Worm (Caenorhabditis elegans) whole organism, midembryonic: Measurements from ENCODE around the gene dagl-2.

ENCODE experiments used
- T22C8.4 ChIP-seq: fragments of 200-800 bp; sonication (Bioruptor generic); IDR thresholded peaks from 2 replicates; pipeline ENCODE4 v1.3.6; 2022; ENCODE audit warnings: missing genetic modification characterization, missing compliant biosample characterization
- flt-1 ChIP-seq: fragments of 200-800 bp; sonication (Bioruptor generic); IDR thresholded peaks from 2 replicates; pipeline ENCODE4 v1.3.6; 2022; ENCODE audit warnings: missing genetic modification characterization, missing compliant biosample characterization
- ztf-23 ChIP-seq: fragments of 200-800 bp; sonication (Bioruptor generic); IDR thresholded peaks from 2 replicates; pipeline ENCODE4 v1.3.6; 2022; ENCODE audit warnings: missing genetic modification reagents, missing genetic modification characterization, missing compliant biosample characterization

DNA sequence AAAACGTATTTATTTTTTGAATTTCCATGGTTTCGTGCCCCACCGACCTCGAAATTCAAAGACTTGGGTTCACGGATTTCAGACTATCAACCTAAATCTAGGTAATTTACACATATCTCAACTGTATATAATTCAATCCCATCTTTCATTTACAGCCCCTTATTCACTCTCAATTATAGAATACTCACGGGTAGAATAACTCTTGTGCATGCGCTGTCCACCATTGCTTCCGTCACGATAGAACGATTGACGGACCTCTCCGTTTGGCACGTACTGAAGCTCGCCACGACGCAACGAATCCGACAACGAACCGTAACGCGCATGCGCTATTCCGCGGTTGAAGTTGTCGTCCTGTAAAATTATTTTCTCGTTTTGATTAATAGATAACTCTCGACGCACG is 54.4 kb downstream of the dagl-2 start:
- TF ChIP-seq T22C8.4 (GFP tag; lab: Robert Waterston, UW) (no peak), ztf-23 (GFP tag; lab: Robert Waterston, UW) (no peak), flt-1 (GFP tag; lab: Robert Waterston, UW) (no peak)
